Fruit fly (Drosophila melanogaster) whole organism, embryonic: Measurements from ENCODE around the gene stas.

Experiments
- Abd-B ChIP-seq: fragments of 200-800 bp; sonication (Bioruptor generic); optimal IDR thresholded peaks from 2 replicates; lab custom pipeline; 2018; ENCODE audit warnings: missing biosample characterization, mild to moderate bottlenecking, missing genetic modification characterization, moderate library complexity
- BtbVII ChIP-seq: fragments of 200-800 bp; sonication (Bioruptor generic); optimal IDR thresholded peaks from 3 replicates; lab custom pipeline; 2017; ENCODE audit warnings: missing biosample characterization, mild to moderate bottlenecking, missing genetic modification characterization
- CG12071 ChIP-seq: fragments of 200-800 bp; sonication (Bioruptor generic); optimal IDR thresholded peaks from 3 replicates; lab custom pipeline; 2018; ENCODE audit warnings: missing biosample characterization, mild to moderate bottlenecking, missing genetic modification characterization
- CG15269 ChIP-seq: fragments of 200-800 bp; sonication (Bioruptor generic); optimal IDR thresholded peaks from 2 replicates; lab custom pipeline; 2018; ENCODE audit warnings: missing biosample characterization, mild to moderate bottlenecking, missing genetic modification characterization, moderate library complexity
- CG16815 ChIP-seq: fragments of 200-800 bp; sonication (Bioruptor generic); optimal IDR thresholded peaks from 3 replicates; lab custom pipeline; 2017; ENCODE audit warnings: missing biosample characterization, mild to moderate bottlenecking, missing genetic modification characterization
- CG17361 ChIP-seq: fragments of 200-800 bp; sonication (Bioruptor generic); IDR thresholded peaks from 3 replicates; pipeline ENCODE4 v1.3.6; 2022; ENCODE audit warnings: missing biosample characterization, missing genetic modification characterization
- CG17912 ChIP-seq: fragments of 200-800 bp; sonication (Bioruptor generic); optimal IDR thresholded peaks from 2 replicates; lab custom pipeline; 2018; ENCODE audit warnings: missing biosample characterization, mild to moderate bottlenecking, missing genetic modification characterization
- CG18476 ChIP-seq: fragments of 200-800 bp; sonication (Bioruptor generic); optimal IDR thresholded peaks from 2 replicates; lab custom pipeline; 2016; ENCODE audit warnings: missing biosample characterization, mild to moderate bottlenecking, missing genetic modification characterization
- CG3163 ChIP-seq: fragments of 200-800 bp; sonication (Bioruptor generic); optimal IDR thresholded peaks from 3 replicates; lab custom pipeline; 2016; ENCODE audit warnings: missing biosample characterization, missing genetic modification characterization
- CG42726 ChIP-seq: fragments of 200-800 bp; sonication (Bioruptor generic); IDR thresholded peaks from 2 replicates; pipeline ENCODE4 v1.3.6; 2022; ENCODE audit warnings: missing biosample characterization, missing genetic modification characterization; ENCODE audit not compliant: partially characterized antibody
- CG6813 ChIP-seq: fragments of 200-800 bp; sonication (Bioruptor generic); optimal IDR thresholded peaks from 2 replicates; lab custom pipeline; 2017; ENCODE audit warnings: missing biosample characterization, missing genetic modification characterization, mild to moderate bottlenecking, moderate library complexity, missing genetic modification reagents
- CG7372 ChIP-seq: fragments of 200-800 bp; sonication (Bioruptor generic); IDR thresholded peaks from 2 replicates; pipeline ENCODE4 v1.3.6; 2022; ENCODE audit warnings: missing biosample characterization, missing genetic modification characterization
- CG7963 ChIP-seq: fragments of 200-800 bp; sonication (Bioruptor generic); IDR thresholded peaks from 3 replicates; pipeline ENCODE4 v1.3.6; 2022; ENCODE audit warnings: missing biosample characterization, missing genetic modification characterization; ENCODE audit not compliant: partially characterized antibody
- CG9932 ChIP-seq: fragments of 200-800 bp; sonication (Bioruptor generic); IDR thresholded peaks from 2 replicates; pipeline ENCODE4 v1.3.6; 2022; ENCODE audit warnings: missing biosample characterization, missing genetic modification characterization
- CHES-1-like ChIP-seq: fragments of 200-800 bp; sonication (Bioruptor generic); optimal IDR thresholded peaks from 2 replicates; lab custom pipeline; 2016; ENCODE audit warnings: missing biosample characterization, missing genetic modification characterization
- Dbx ChIP-seq: fragments of 200-800 bp; sonication (Bioruptor generic); IDR thresholded peaks from 3 replicates; pipeline ENCODE4 v1.3.6; 2022; ENCODE audit warnings: missing biosample characterization, missing genetic modification characterization
- Fer1 ChIP-seq: fragments of 200-800 bp; sonication (Bioruptor generic); optimal IDR thresholded peaks from 2 replicates; lab custom pipeline; 2017; ENCODE audit warnings: missing biosample characterization, mild to moderate bottlenecking, missing genetic modification characterization
- Fer2 ChIP-seq: fragments of 200-800 bp; sonication (Bioruptor generic); optimal IDR thresholded peaks from 2 replicates; lab custom pipeline; 2018; ENCODE audit warnings: missing biosample characterization, mild to moderate bottlenecking, missing genetic modification characterization, moderate library complexity
- H15 ChIP-seq: fragments of 200-800 bp; sonication (Bioruptor generic); IDR thresholded peaks from 3 replicates; pipeline ENCODE4 v1.3.6; 2022; ENCODE audit warnings: missing biosample characterization, missing genetic modification characterization
- HLH54F ChIP-seq: fragments of 200-800 bp; sonication (Bioruptor generic); optimal IDR thresholded peaks from 3 replicates; lab custom pipeline; 2016; ENCODE audit warnings: missing biosample characterization, missing genetic modification characterization
- Hsf ChIP-seq: fragments of 200-800 bp; sonication (Bioruptor generic); optimal IDR thresholded peaks from 3 replicates; lab custom pipeline; 2016; ENCODE audit warnings: missing biosample characterization, missing genetic modification characterization
- Jarid2 ChIP-seq: fragments of 200-800 bp; sonication (Bioruptor generic); optimal IDR thresholded peaks from 3 replicates; lab custom pipeline; 2017; ENCODE audit warnings: mild to moderate bottlenecking, missing biosample characterization, missing genetic modification reagents, missing genetic modification characterization
- Myb ChIP-seq: fragments of 200-800 bp; sonication (Bioruptor generic); optimal IDR thresholded peaks from 2 replicates; lab custom pipeline; 2016; ENCODE audit warnings: missing biosample characterization, missing genetic modification characterization
- Six4 ChIP-seq: fragments of 200-800 bp; sonication (Bioruptor generic); optimal IDR thresholded peaks from 2 replicates; lab custom pipeline; 2016; ENCODE audit warnings: missing biosample characterization, missing genetic modification characterization
- Sox102F ChIP-seq: fragments of 200-800 bp; sonication (Bioruptor generic); optimal IDR thresholded peaks from 2 replicates; lab custom pipeline; 2018; ENCODE audit warnings: missing biosample characterization, mild to moderate bottlenecking, missing genetic modification characterization, moderate library complexity
- amos ChIP-seq: fragments of 200-800 bp; sonication (Bioruptor generic); IDR thresholded peaks from 2 replicates; pipeline ENCODE4 v1.3.6; 2022; ENCODE audit warnings: missing biosample characterization, missing genetic modification characterization; ENCODE audit not compliant: partially characterized antibody
- dmrt11E ChIP-seq: fragments of 200-800 bp; sonication (Bioruptor generic); optimal IDR thresholded peaks from 3 replicates; lab custom pipeline; 2018; ENCODE audit warnings: missing biosample characterization, mild to moderate bottlenecking, missing genetic modification characterization, moderate library complexity
- esg ChIP-seq: fragments of 200-800 bp; sonication (Bioruptor generic); conservative IDR thresholded peaks from 2 replicates; pipeline ENCODE4 v1.3.6; 2022; ENCODE audit warnings: missing biosample characterization, missing genetic modification characterization
- ewg ChIP-seq: fragments of 200-800 bp; sonication (Bioruptor generic); optimal IDR thresholded peaks from 3 replicates; lab custom pipeline; 2017; ENCODE audit warnings: mild to moderate bottlenecking, missing biosample characterization, missing genetic modification reagents, missing genetic modification characterization
- fd96Cb ChIP-seq: fragments of 200-800 bp; sonication (Bioruptor generic); optimal IDR thresholded peaks from 2 replicates; lab custom pipeline; 2018; ENCODE audit warnings: missing biosample characterization, mild to moderate bottlenecking, missing genetic modification characterization, moderate library complexity
- grau ChIP-seq: fragments of 200-800 bp; optimal IDR thresholded peaks from 3 replicates; lab custom pipeline; 2019; ENCODE audit warnings: missing biosample characterization, mild to moderate bottlenecking, missing genetic modification characterization, moderate library complexity
- gro ChIP-seq: fragments of 200-800 bp; sonication (Bioruptor generic); optimal IDR thresholded peaks from 2 replicates; lab custom pipeline; 2016; ENCODE audit warnings: missing biosample characterization, missing genetic modification characterization
- hb ChIP-seq: fragments of 200-800 bp; sonication (Bioruptor generic); IDR thresholded peaks from 3 replicates; pipeline ENCODE4 v1.3.6; 2022; ENCODE audit warnings: missing biosample characterization, missing genetic modification characterization; ENCODE audit not compliant: partially characterized antibody
- kay ChIP-seq: fragments of 200-800 bp; sonication (Bioruptor generic); optimal IDR thresholded peaks from 2 replicates; lab custom pipeline; 2016; ENCODE audit warnings: missing biosample characterization, missing genetic modification characterization
- knrl ChIP-seq: fragments of 200-800 bp; sonication (Bioruptor generic); IDR thresholded peaks from 3 replicates; pipeline ENCODE4 v1.3.6; 2022; ENCODE audit warnings: missing biosample characterization, missing genetic modification characterization; ENCODE audit not compliant: partially characterized antibody
- lab ChIP-seq: fragments of 200-800 bp; sonication (Bioruptor generic); optimal IDR thresholded peaks from 3 replicates; lab custom pipeline; 2017; ENCODE audit warnings: missing biosample characterization, missing genetic modification characterization, mild to moderate bottlenecking, moderate library complexity, missing genetic modification reagents
- otp ChIP-seq: fragments of 200-800 bp; sonication (Bioruptor generic); IDR thresholded peaks from 3 replicates; pipeline ENCODE4, ENCODE4 v1.3.6; 2022; ENCODE audit warnings: missing biosample characterization, missing genetic modification characterization
- phol ChIP-seq: fragments of 200-800 bp; sonication (Bioruptor generic); optimal IDR thresholded peaks from 3 replicates; lab custom pipeline; 2018; ENCODE audit warnings: missing biosample characterization, mild to moderate bottlenecking, missing genetic modification characterization, moderate library complexity
- pum ChIP-seq: fragments of 200-800 bp; sonication (Bioruptor generic); optimal IDR thresholded peaks from 2 replicates; lab custom pipeline; 2016; ENCODE audit warnings: missing biosample characterization, missing genetic modification characterization
- ranshi ChIP-seq: fragments of 200-800 bp; sonication (Bioruptor generic); IDR thresholded peaks from 2 replicates; pipeline ENCODE4 v1.3.6; 2022; ENCODE audit warnings: missing biosample characterization, missing genetic modification characterization
- ro ChIP-seq: fragments of 200-800 bp; sonication (Bioruptor generic); IDR thresholded peaks from 2 replicates; pipeline ENCODE4 v1.3.6; 2022; ENCODE audit warnings: missing biosample characterization, missing genetic modification characterization
- row ChIP-seq: fragments of 200-800 bp; sonication (Bioruptor generic); IDR thresholded peaks from 3 replicates; pipeline ENCODE4 v1.3.6; 2022; ENCODE audit warnings: missing biosample characterization, missing genetic modification characterization
- scrt ChIP-seq: fragments of 200-800 bp; sonication (Bioruptor generic); optimal IDR thresholded peaks from 2 replicates; lab custom pipeline; 2018; ENCODE audit warnings: missing biosample characterization, mild to moderate bottlenecking, missing genetic modification characterization, moderate library complexity
- seq ChIP-seq: fragments of 200-800 bp; sonication (Bioruptor generic); IDR thresholded peaks from 2 replicates; pipeline ENCODE4 v1.3.6; 2022; ENCODE audit warnings: missing biosample characterization, missing genetic modification characterization
- slou ChIP-seq: fragments of 200-800 bp; sonication (Bioruptor generic); optimal IDR thresholded peaks from 3 replicates; lab custom pipeline; 2016; ENCODE audit warnings: missing biosample characterization, missing genetic modification characterization
- tna ChIP-seq: fragments of 200-800 bp; sonication (Bioruptor generic); IDR thresholded peaks from 2 replicates; pipeline ENCODE4 v1.3.6; 2022; ENCODE audit warnings: missing biosample characterization, missing genetic modification characterization; ENCODE audit not compliant: partially characterized antibody
- unpg ChIP-seq: fragments of 200-800 bp; sonication (Bioruptor generic); optimal IDR thresholded peaks from 3 replicates; lab custom pipeline; 2018; ENCODE audit warnings: missing biosample characterization, mild to moderate bottlenecking, missing genetic modification characterization, moderate library complexity
- wek ChIP-seq: fragments of 200-800 bp; sonication (Bioruptor generic); optimal IDR thresholded peaks from 3 replicates; lab custom pipeline; 2018; ENCODE audit warnings: missing biosample characterization, mild to moderate bottlenecking, missing genetic modification characterization, moderate library complexity
- zf30C ChIP-seq: fragments of 200-800 bp; sonication (Bioruptor generic); optimal IDR thresholded peaks from 3 replicates; lab custom pipeline; 2018; ENCODE audit warnings: missing biosample characterization, mild to moderate bottlenecking, missing genetic modification characterization

Gene stas

DNA sequence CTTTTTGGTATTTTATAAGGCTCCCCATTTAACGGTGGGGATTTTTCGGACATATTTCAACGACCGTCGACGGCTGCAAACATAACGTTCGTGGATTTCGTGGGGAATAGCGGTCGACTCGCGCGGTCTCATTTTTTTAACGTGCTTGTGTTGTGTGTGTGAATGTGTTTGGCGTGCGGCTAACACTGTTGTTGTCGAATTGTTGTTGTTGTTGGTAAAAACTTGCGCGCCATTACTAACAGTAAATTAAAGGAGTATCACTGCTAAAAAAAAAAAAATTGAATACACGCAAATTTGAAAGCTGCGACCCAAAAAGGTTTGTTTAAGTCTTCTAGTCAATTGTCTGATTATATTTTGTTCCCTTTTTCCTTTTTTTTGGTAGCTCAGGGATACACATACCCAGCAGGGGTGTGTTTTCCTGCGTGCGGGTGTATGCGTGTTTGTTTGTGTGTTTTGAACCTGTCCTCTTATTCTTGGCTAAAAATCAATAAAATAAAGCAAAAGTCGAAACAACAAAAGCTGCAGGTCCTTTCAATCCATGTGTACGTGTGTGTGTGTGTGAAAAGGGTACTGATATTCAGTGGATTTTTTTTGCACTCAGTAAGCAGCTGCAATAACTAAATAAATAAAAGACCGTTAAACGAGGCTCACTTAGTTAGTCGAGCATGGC lies 47.8 kb downstream of the stas start, which contains the start of gene CG12991 (continued):
- TF ChIP-seq scrt (GFP tag; lab: Kevin White, UChicago) (peak; percentile 15), dmrt11E (tag; lab: Kevin White, UChicago) (no peak), otp (GFP tag; lab: Robert Waterston, UW) (no peak), CG15269 (tag; lab: Kevin White, UChicago) (peak; percentile 30), ewg (GFP tag; lab: Kevin White, UChicago) (no peak), Fer1 (GFP tag; lab: Kevin White, UChicago) (peak; percentile 52), CG12071 (no peak), knrl (GFP tag; lab: Robert Waterston, UW) (no peak), ro (GFP tag; lab: Robert Waterston, UW) (no peak), Myb (GFP tag; lab: Kevin White, UChicago) (no peak), Sox102F (no peak), seq (GFP tag; lab: Robert Waterston, UW) (no peak), row (GFP tag; lab: Robert Waterston, UW) (peak; percentile 34; the same call in 1 of the 3 replicates), grau (no peak), Six4 (GFP tag; lab: Kevin White, UChicago) (no peak), CG16815 (no peak), H15 (GFP tag; lab: Robert Waterston, UW) (no peak), pum (no peak), CG7372 (GFP tag; lab: Robert Waterston, UW) (no peak), amos (no peak; the same call in 1 of the 2 replicates), CG42726 (GFP tag; lab: Robert Waterston, UW) (0 out of 2 replicates have a peak, but pooled peaks have one; percentile 31), Dbx (GFP tag; lab: Robert Waterston, UW) (peak; percentile 39; the same call in 1 of the 3 replicates), CG18476 (GFP tag; lab: Kevin White, UChicago) (no peak), CG9932 (0 out of 2 replicates have a peak, but pooled peaks have one; percentile 13), ranshi (GFP tag; lab: Robert Waterston, UW) (no peak), hb (no peak), CG17912 (GFP tag; lab: Kevin White, UChicago) (no peak), unpg (GFP tag; lab: Kevin White, UChicago) (no peak), fd96Cb (no peak), CG7963 (GFP tag; lab: Robert Waterston, UW) (no peak), wek (GFP tag; lab: Kevin White, UChicago) (no peak), Fer2 (tag; lab: Kevin White, UChicago) (no peak), CG6813 (GFP tag; lab: Kevin White, UChicago) (no peak), slou (GFP tag; lab: Kevin White, UChicago) (no peak), CG3163 (GFP tag; lab: Kevin White, UChicago) (no peak), CHES-1-like (GFP tag; lab: Kevin White, UChicago) (no peak), BtbVII (GFP tag; lab: Kevin White, UChicago) (no peak), Hsf (GFP tag; lab: Kevin White, UChicago) (no peak), Abd-B (GFP tag; lab: Kevin White, UChicago) (no peak), tna (GFP tag; lab: Robert Waterston, UW) (no peak), esg (GFP tag; lab: Robert Waterston, UW) (no peak), phol (no peak), lab (peak; percentile 37), gro (no peak), CG17361 (no peak), zf30C (GFP tag; lab: Kevin White, UChicago) (no peak), HLH54F (no peak), Jarid2 (GFP tag; lab: Kevin White, UChicago) (peak; percentile 81), kay (no peak)
